Fruit fly (Drosophila melanogaster) whole organism, embryonic: ENCODE data around the gene CG5214.

ENCODE experiments used
- Ada2b ChIP-seq: fragments of 200-800 bp; sonication (Bioruptor generic); IDR thresholded peaks from 2 replicates; pipeline ENCODE4 v1.3.6; 2022; ENCODE audit warnings: missing biosample characterization, missing genetic modification characterization
- Bgb ChIP-seq: fragments of 200-800 bp; sonication (Bioruptor generic); IDR thresholded peaks from 2 replicates; pipeline ENCODE4 v1.3.6; 2022; ENCODE audit warnings: missing biosample characterization, missing genetic modification characterization; ENCODE audit not compliant: partially characterized antibody
- CG10431 ChIP-seq: fragments of 200-800 bp; sonication (Bioruptor generic); optimal IDR thresholded peaks from 3 replicates; lab custom pipeline; 2018; ENCODE audit warnings: missing biosample characterization, mild to moderate bottlenecking, missing genetic modification characterization
- CG10959 ChIP-seq: fragments of 200-800 bp; sonication (Bioruptor generic); IDR thresholded peaks from 2 replicates; pipeline ENCODE4 v1.3.6; 2022; ENCODE audit warnings: missing biosample characterization, missing genetic modification characterization
- CG10979 ChIP-seq: fragments of 200-800 bp; sonication (Bioruptor generic); optimal IDR thresholded peaks from 2 replicates; lab custom pipeline; 2018; ENCODE audit warnings: missing biosample characterization, mild to moderate bottlenecking, missing genetic modification characterization, moderate library complexity
- CG12155 ChIP-seq: fragments of 200-800 bp; sonication (Bioruptor generic); optimal IDR thresholded peaks from 3 replicates; lab custom pipeline; 2016; ENCODE audit warnings: missing biosample characterization, missing genetic modification characterization
- CG13624 ChIP-seq: fragments of 200-800 bp; sonication (Bioruptor generic); optimal IDR thresholded peaks from 2 replicates; lab custom pipeline; 2016; ENCODE audit warnings: missing biosample characterization, missing genetic modification characterization
- CG14014 ChIP-seq: fragments of 200-800 bp; sonication (Bioruptor generic); IDR thresholded peaks from 2 replicates; pipeline ENCODE4 v1.3.6; 2022; ENCODE audit warnings: missing biosample characterization, missing genetic modification characterization
- CG15601 ChIP-seq: fragments of 200-800 bp; sonication (Bioruptor generic); optimal IDR thresholded peaks from 3 replicates; lab custom pipeline; 2019; ENCODE audit warnings: missing biosample characterization, mild to moderate bottlenecking, missing genetic modification characterization, moderate library complexity
- CG16863 ChIP-seq: fragments of 200-800 bp; sonication (Bioruptor generic); optimal IDR thresholded peaks from 3 replicates; lab custom pipeline; 2016; ENCODE audit warnings: missing biosample characterization, missing genetic modification characterization
- CG17385 ChIP-seq: fragments of 200-800 bp; sonication (Bioruptor generic); optimal IDR thresholded peaks from 3 replicates; lab custom pipeline; 2018; ENCODE audit warnings: missing biosample characterization, mild to moderate bottlenecking, missing genetic modification characterization
- CG17568 ChIP-seq: fragments of 200-800 bp; sonication (Bioruptor generic); optimal IDR thresholded peaks from 2 replicates; lab custom pipeline; 2018; ENCODE audit warnings: missing biosample characterization, mild to moderate bottlenecking, missing genetic modification characterization, moderate library complexity
- CG32772 ChIP-seq: fragments of 200-800 bp; sonication (Bioruptor generic); IDR thresholded peaks from 2 replicates; pipeline ENCODE4 v1.3.6; 2022; ENCODE audit warnings: missing biosample characterization, missing genetic modification characterization
- CG6175 ChIP-seq: fragments of 200-800 bp; sonication (Bioruptor generic); IDR thresholded peaks from 3 replicates; pipeline ENCODE4 v1.3.6; 2022; ENCODE audit warnings: missing biosample characterization, missing genetic modification characterization
- CG7357 ChIP-seq: fragments of 200-800 bp; sonication (Bioruptor generic); IDR thresholded peaks from 3 replicates; pipeline ENCODE4 v1.3.6; 2022; ENCODE audit warnings: missing biosample characterization, missing genetic modification characterization
- CG8089 ChIP-seq: fragments of 200-800 bp; sonication (Bioruptor generic); optimal IDR thresholded peaks from 3 replicates; lab custom pipeline; 2016; ENCODE audit warnings: missing biosample characterization, missing genetic modification characterization
- CG8359 ChIP-seq: fragments of 200-800 bp; sonication (Bioruptor generic); optimal IDR thresholded peaks from 2 replicates; lab custom pipeline; 2017; ENCODE audit warnings: missing biosample characterization, mild to moderate bottlenecking, missing genetic modification characterization, borderline replicate concordance
- CG8765 ChIP-seq: fragments of 200-800 bp; sonication (Bioruptor generic); IDR thresholded peaks from 2 replicates; pipeline ENCODE4 v1.3.6; 2022; ENCODE audit warnings: missing biosample characterization, missing genetic modification characterization
- CG9727 ChIP-seq: fragments of 200-800 bp; sonication (Bioruptor generic); optimal IDR thresholded peaks from 3 replicates; lab custom pipeline; 2017; ENCODE audit warnings: missing biosample characterization, mild to moderate bottlenecking, missing genetic modification characterization
- CG9876 ChIP-seq: fragments of 200-800 bp; sonication (Bioruptor generic); optimal IDR thresholded peaks from 2 replicates; lab custom pipeline; 2016; ENCODE audit warnings: missing biosample characterization, missing genetic modification characterization
- D19B ChIP-seq: fragments of 200-800 bp; sonication (Bioruptor generic); optimal IDR thresholded peaks from 2 replicates; lab custom pipeline; 2017; ENCODE audit warnings: missing biosample characterization, mild to moderate bottlenecking, missing genetic modification characterization
- Ets65A ChIP-seq: fragments of 200-800 bp; sonication (Bioruptor generic); peaks from one replicate; lab custom pipeline; 2016; ENCODE audit warnings: missing biosample characterization, missing genetic modification characterization
- Kr ChIP-seq: fragments of 200-800 bp; sonication (Bioruptor generic); optimal IDR thresholded peaks from 2 replicates; lab custom pipeline; 2017; ENCODE audit warnings: missing biosample characterization, mild to moderate bottlenecking, missing genetic modification characterization
- Lpt ChIP-seq: fragments of >200 bp; optimal IDR thresholded peaks from 2 replicates; lab custom pipeline; 2018; ENCODE audit warnings: missing biosample characterization, missing genetic modification characterization
- MTF-1 ChIP-seq: fragments of 200-800 bp; sonication (Bioruptor generic); optimal IDR thresholded peaks from 2 replicates; lab custom pipeline; 2018; ENCODE audit warnings: missing biosample characterization, mild to moderate bottlenecking, missing genetic modification characterization, borderline replicate concordance
- Mad ChIP-seq: fragments of 200-800 bp; sonication (Bioruptor generic); optimal IDR thresholded peaks from 2 replicates; lab custom pipeline; 2016; ENCODE audit warnings: missing biosample characterization, missing genetic modification characterization
- NC2β ChIP-seq: fragments of 200-800 bp; sonication (Bioruptor generic); optimal IDR thresholded peaks from 2 replicates; lab custom pipeline; 2016; ENCODE audit warnings: missing biosample characterization, missing genetic modification characterization
- Oaz ChIP-seq: fragments of 200-800 bp; sonication (Bioruptor generic); IDR thresholded peaks from 2 replicates; pipeline ENCODE4 v1.3.6; 2022; ENCODE audit warnings: missing biosample characterization, missing genetic modification characterization
- Rfx ChIP-seq: fragments of 200-800 bp; sonication (Bioruptor generic); IDR thresholded peaks from 2 replicates; pipeline ENCODE4 v1.3.6; 2022; ENCODE audit warnings: missing biosample characterization, missing genetic modification characterization
- Stat92E ChIP-seq, 3 experiments: fragments of >200 bp in 2 of 3; fragments of 200-800 bp in 1 of 3; sonication (Bioruptor generic) in 1 of 3; optimal IDR thresholded peaks; 2 replicates each; lab custom pipeline; 2017 to 2019; ENCODE audit warnings: missing biosample characterization in 3 of 3, missing genetic modification characterization in 3 of 3, mild to moderate bottlenecking in 1 of 3, moderate library complexity in 1 of 3
- Xrp1 ChIP-seq: fragments of 200-800 bp; sonication (Bioruptor generic); IDR thresholded peaks from 2 replicates; pipeline ENCODE4 v1.3.6; 2022; ENCODE audit warnings: missing biosample characterization, missing genetic modification characterization
- al ChIP-seq: fragments of 200-800 bp; sonication (Bioruptor generic); IDR thresholded peaks from 2 replicates; pipeline ENCODE4 v1.3.6; 2022; ENCODE audit warnings: missing biosample characterization, missing genetic modification characterization
- crp ChIP-seq, 2 experiments: fragments of 200-800 bp; sonication (Bioruptor generic); optimal IDR thresholded peaks; 2 replicates in 1 of 2; 3 replicates in 1 of 2; lab custom pipeline; 2017; ENCODE audit warnings: missing biosample characterization in 2 of 2, missing genetic modification characterization in 2 of 2, mild to moderate bottlenecking in 1 of 2, moderate library complexity in 1 of 2
- danr ChIP-seq: fragments of 200-800 bp; sonication (Bioruptor generic); IDR thresholded peaks from 2 replicates; pipeline ENCODE4 v1.3.6; 2022; ENCODE audit warnings: missing biosample characterization, missing genetic modification characterization
- ewg ChIP-seq: fragments of 200-800 bp; sonication (Bioruptor generic); optimal IDR thresholded peaks from 3 replicates; lab custom pipeline; 2017; ENCODE audit warnings: mild to moderate bottlenecking, missing biosample characterization, missing genetic modification reagents, missing genetic modification characterization
- eyg ChIP-seq: fragments of 200-800 bp; sonication (Bioruptor generic); optimal IDR thresholded peaks from 3 replicates; lab custom pipeline; 2016; ENCODE audit warnings: missing biosample characterization, missing genetic modification characterization
- fd96Cb ChIP-seq: fragments of 200-800 bp; sonication (Bioruptor generic); optimal IDR thresholded peaks from 2 replicates; lab custom pipeline; 2018; ENCODE audit warnings: missing biosample characterization, mild to moderate bottlenecking, missing genetic modification characterization, moderate library complexity
- ftz-f1 ChIP-seq: fragments of 200-800 bp; sonication (Bioruptor generic); optimal IDR thresholded peaks from 2 replicates; lab custom pipeline; 2016; ENCODE audit warnings: missing biosample characterization, missing genetic modification characterization
- grn ChIP-seq: fragments of 200-800 bp; sonication (Bioruptor generic); optimal IDR thresholded peaks from 3 replicates; lab custom pipeline; 2017; ENCODE audit warnings: missing biosample characterization, missing genetic modification characterization
- gro ChIP-seq: fragments of 200-800 bp; sonication (Bioruptor generic); optimal IDR thresholded peaks from 2 replicates; lab custom pipeline; 2016; ENCODE audit warnings: missing biosample characterization, missing genetic modification characterization
- gsb ChIP-seq: fragments of 200-800 bp; sonication (Bioruptor generic); IDR thresholded peaks from 2 replicates; pipeline ENCODE4 v1.3.6; 2022; ENCODE audit warnings: missing biosample characterization, missing genetic modification characterization
- gt ChIP-seq: fragments of 200-800 bp; sonication (Bioruptor generic); IDR thresholded peaks from 2 replicates; pipeline ENCODE4 v1.3.6; 2022; ENCODE audit warnings: missing biosample characterization, missing genetic modification characterization
- knrl ChIP-seq: fragments of 200-800 bp; sonication (Bioruptor generic); IDR thresholded peaks from 3 replicates; pipeline ENCODE4 v1.3.6; 2022; ENCODE audit warnings: missing biosample characterization, missing genetic modification characterization; ENCODE audit not compliant: partially characterized antibody
- mam ChIP-seq: fragments of 200-800 bp; sonication (Bioruptor generic); optimal IDR thresholded peaks from 3 replicates; lab custom pipeline; 2016; ENCODE audit warnings: missing biosample characterization, missing genetic modification characterization
- sd ChIP-seq: fragments of 200-800 bp; sonication (Bioruptor generic); optimal IDR thresholded peaks from 3 replicates; lab custom pipeline; 2018; ENCODE audit warnings: missing biosample characterization, mild to moderate bottlenecking, missing genetic modification characterization, moderate library complexity
- sr ChIP-seq: fragments of 200-800 bp; sonication (Bioruptor generic); IDR thresholded peaks from 3 replicates; pipeline ENCODE4 v1.3.6; 2022; ENCODE audit warnings: missing biosample characterization, missing genetic modification characterization
- tin ChIP-seq: fragments of 200-800 bp; sonication (Bioruptor generic); optimal IDR thresholded peaks from 3 replicates; lab custom pipeline; 2016; ENCODE audit warnings: missing biosample characterization, missing genetic modification characterization
- wek ChIP-seq: fragments of 200-800 bp; sonication (Bioruptor generic); optimal IDR thresholded peaks from 3 replicates; lab custom pipeline; 2018; ENCODE audit warnings: missing biosample characterization, mild to moderate bottlenecking, missing genetic modification characterization, moderate library complexity
- yki ChIP-seq: fragments of >200 bp; optimal IDR thresholded peaks from 3 replicates; lab custom pipeline; 2018

Gene CG5214

DNA sequence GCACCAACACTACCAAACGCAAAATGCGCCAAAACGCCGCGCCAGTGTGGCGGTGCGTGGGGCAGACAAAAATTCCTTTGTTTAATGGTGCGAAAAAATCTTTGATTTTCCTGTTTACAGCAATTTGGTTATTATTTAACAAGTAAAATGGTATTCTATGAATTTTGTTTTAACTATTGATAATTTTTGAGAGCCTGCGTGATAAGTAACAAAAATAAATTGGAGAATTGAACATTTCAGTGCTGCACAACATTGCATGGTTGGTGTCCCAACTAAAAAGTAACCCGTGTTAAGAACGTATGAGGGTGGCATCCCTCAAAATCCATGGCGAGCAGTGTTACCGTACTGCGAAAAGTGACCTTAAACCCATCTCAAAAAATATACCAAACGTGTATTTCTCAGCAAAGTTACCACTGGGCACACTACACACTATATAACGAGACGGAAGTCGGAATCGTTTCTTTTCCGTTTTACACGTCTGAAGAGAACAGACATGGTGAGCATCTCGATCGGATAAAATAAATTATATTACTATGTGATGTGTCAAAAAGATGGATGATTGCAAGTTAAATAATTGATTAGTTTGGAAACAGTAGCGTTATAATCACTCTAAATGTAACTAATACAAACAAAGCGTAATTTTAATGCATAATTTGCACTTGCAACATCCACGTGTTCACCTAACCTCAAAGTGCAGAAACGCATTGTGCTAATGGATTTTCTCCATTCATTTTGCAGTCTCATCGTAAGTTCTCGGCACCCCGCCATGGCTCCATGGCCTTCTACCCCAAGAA is 22.5 kb upstream of the CG5214 start, which contains the start of the genes CG6693 and RpL3 (continued):
- TF ChIP-seq sd (tag; lab: Kevin White, UChicago) (peak; percentile 40), CG32772 (no peak), CG8089 (peak; percentile 65), wek (peak; percentile 88), al (GFP tag; lab: Robert Waterston, UW) (peak; percentile 29; the same call in 1 of the 2 replicates), CG6175 (GFP tag; lab: Robert Waterston, UW) (peak; percentile 36; the same call in 1 of the 3 replicates), Kr (no peak), CG10979 (peak; percentile 64), fd96Cb (peak; percentile 51), CG12155 (peak; percentile 19), CG8765 (GFP tag; lab: Robert Waterston, UW) (no peak), CG17568 (peak; percentile 89), Oaz (GFP tag; lab: Robert Waterston, UW) (no peak), Ets65A (GFP tag; lab: Kevin White, UChicago) (peak; percentile 99), Lpt (GFP tag; lab: Kevin White, UChicago) (no peak), gsb (GFP tag; lab: Robert Waterston, UW) (peak; percentile 47; the same call in 1 of the 2 replicates), Mad (GFP tag; lab: Kevin White, UChicago) (peak; percentile 50), CG9727 (GFP tag; lab: Kevin White, UChicago) (peak; percentile 77), Bgb (GFP tag; lab: Robert Waterston, UW) (peak; percentile 51; the same call in 1 of the 2 replicates), ftz-f1 (no peak), CG17385 (GFP tag; lab: Kevin White, UChicago) (peak; percentile 88), CG14014 (GFP tag; lab: Robert Waterston, UW) (peak; percentile 72; the same call in 1 of the 2 replicates), grn (GFP tag; lab: Kevin White, UChicago) (peak; percentile 65), NC2β (GFP tag; lab: Kevin White, UChicago) (peak; percentile 96), CG13624 (peak; percentile 72), CG16863 (GFP tag; lab: Kevin White, UChicago) (peak; percentile 58), gro (GFP tag; lab: Kevin White, UChicago) (peak; percentile 87), Rfx (peak; percentile 82), CG8359 (GFP tag; lab: Kevin White, UChicago) (peak; percentile 46), crp (GFP tag; optimal IDR thresholded peaks at IDR 0.05; lab: Kevin White, UChicago) (peak in 1 of 2 experiments; percentile 34), CG10959 (peak; percentile 40; the same call in 1 of the 2 replicates), mam (GFP tag; lab: Kevin White, UChicago) (peak; percentile 54), gt (no peak), eyg (peak; percentile 25), knrl (GFP tag; lab: Robert Waterston, UW) (peak; percentile 49; the same call in 1 of the 3 replicates), Ada2b (GFP tag; lab: Robert Waterston, UW) (no peak), Xrp1 (GFP tag; lab: Robert Waterston, UW) (peak; percentile 44), ewg (GFP tag; lab: Kevin White, UChicago) (peak; percentile 41), sr (GFP tag; lab: Robert Waterston, UW) (peak; percentile 67; the same call in 2 of the 3 replicates), CG9876 (GFP tag; lab: Kevin White, UChicago) (peak; percentile 71), MTF-1 (GFP tag; lab: Kevin White, UChicago) (peak; percentile 96), Stat92E (GFP tag; optimal IDR thresholded peaks at IDR 0.05; lab: Kevin White, UChicago) (peak in 1 of 3 experiments; percentile 91), CG15601 (tag; lab: Kevin White, UChicago) (peak; percentile 75), danr (GFP tag; lab: Robert Waterston, UW) (no peak), tin (peak; percentile 21), D19B (GFP tag; lab: Kevin White, UChicago) (peak; percentile 53), CG10431 (GFP tag; lab: Kevin White, UChicago) (peak; percentile 88), yki (no peak), CG7357 (GFP tag; lab: Robert Waterston, UW) (0 out of 3 replicates have a peak, but pooled peaks have one; percentile 24)
